Fruit fly (Drosophila melanogaster): Measurements from ENCODE around the gene CG31288.
A peak's percentile ranks its signal among the peaks of the same experiment; 100 is the strongest.

The CG31288 gene

dm6 chr3R:25328540-25328939, 29.2 kb upstream of the CG31288 start:
- TF ChIP-seq CG12605 (GFP tag; IDR thresholded peaks at IDR 0.05) (0 out of 2 replicates have a peak, but pooled peaks have one; percentile 27), Ets98B (GFP tag; IDR thresholded peaks at IDR 0.05) (peak; percentile 47; the same call in 1 of the 2 replicates)

- TF ChIP-seq Pif1B (GFP tag; optimal IDR thresholded peaks at IDR 0.05), result no peak
- no peak for TF ChIP-seq CG8159 (tag; optimal IDR thresholded peaks at IDR 0.05)
- no peak for TF ChIP-seq Pif1A (GFP tag; optimal IDR thresholded peaks at IDR 0.05)
These were observed 23.3 kb upstream of the CG31288 start, which contains the start of gene CG10562 for dm6 chr3R:25322657-25323056. Gene CG10562, minus strand, starts transcription at chr3R:25322757.

- TF ChIP-seq CG14655 (GFP tag; optimal IDR thresholded peaks at IDR 0.05) (no peak), CG17806 (tag; optimal IDR thresholded peaks at IDR 0.05) (no peak), CG12605 (GFP tag; IDR thresholded peaks at IDR 0.05) (no peak), rn (GFP tag; IDR thresholded peaks at IDR 0.05) (no peak), CG4496 (GFP tag; IDR thresholded peaks at IDR 0.05) (no peak), Snoo (tag; optimal IDR thresholded peaks at IDR 0.05) (no peak), CG10348 (GFP tag; IDR thresholded peaks at IDR 0.05) (no peak), Pif1A (GFP tag; optimal IDR thresholded peaks at IDR 0.05) (no peak), CG34367 (tag; optimal IDR thresholded peaks at IDR 0.05) (no peak), CG8159 (tag; optimal IDR thresholded peaks at IDR 0.05) (no peak), Ets98B (GFP tag; IDR thresholded peaks at IDR 0.05) (no peak), D1 (tag; optimal IDR thresholded peaks at IDR 0.05) (no peak), EcR (GFP tag; optimal IDR thresholded peaks at IDR 0.05) (no peak), CG9948 (tag; optimal IDR thresholded peaks at IDR 0.05) (no peak)
These were observed 22.3 kb upstream of the CG31288 start for dm6 chr3R:25321681-25322080.

- TF ChIP-seq CG15710 (tag; optimal IDR thresholded peaks at IDR 0.05), result no peak
- TF ChIP-seq D1 (tag; optimal IDR thresholded peaks at IDR 0.05), result no peak
- no peak for TF ChIP-seq Snoo (tag; optimal IDR thresholded peaks at IDR 0.05)
- TF ChIP-seq CG8159 (tag; optimal IDR thresholded peaks at IDR 0.05), result no peak
- TF ChIP-seq CG13204 (GFP tag; optimal IDR thresholded peaks at IDR 0.05), result no peak
- TF ChIP-seq Ets98B (GFP tag; IDR thresholded peaks at IDR 0.05), result no peak
- TF ChIP-seq CG4496 (GFP tag; IDR thresholded peaks at IDR 0.05), result no peak
- TF ChIP-seq CG12605 (GFP tag; IDR thresholded peaks at IDR 0.05), result no peak
These were observed 21.5 kb upstream of the CG31288 start for dm6 chr3R:25320898-25321297.

dm6 chr3R:25320051-25320705, 20.8 kb upstream of the CG31288 start, which contains the start of gene CG10560:
Gene CG10560, minus strand, starts transcription at chr3R:25320101.
- TF ChIP-seq CG34367 (tag; optimal IDR thresholded peaks at IDR 0.05) (no peak), Pif1B (GFP tag; optimal IDR thresholded peaks at IDR 0.05) (no peak), Snoo (tag; optimal IDR thresholded peaks at IDR 0.05) (no peak), rn (GFP tag; IDR thresholded peaks at IDR 0.05) (no peak), CG4496 (GFP tag; IDR thresholded peaks at IDR 0.05) (no peak), CG9948 (tag; optimal IDR thresholded peaks at IDR 0.05) (no peak), gl (tag; optimal IDR thresholded peaks at IDR 0.05) (no peak), Ets98B (GFP tag; IDR thresholded peaks at IDR 0.05) (no peak)

dm6 chr3R:25318011-25318410, 18.7 kb upstream of the CG31288 start, which contains the start of gene CG10553:
Gene CG10553, minus strand, starts transcription at chr3R:25318111.
- no peak for TF ChIP-seq CG4496 (GFP tag; IDR thresholded peaks at IDR 0.05)
- TF ChIP-seq CG17806 (tag; optimal IDR thresholded peaks at IDR 0.05), result no peak
- TF ChIP-seq D1 (tag; optimal IDR thresholded peaks at IDR 0.05), result no peak
- no peak for TF ChIP-seq CG10348 (GFP tag; IDR thresholded peaks at IDR 0.05)
- TF ChIP-seq CG13204 (GFP tag; optimal IDR thresholded peaks at IDR 0.05), result no peak
- TF ChIP-seq CG12605 (GFP tag; IDR thresholded peaks at IDR 0.05), result no peak
- no peak for TF ChIP-seq fd96Ca (GFP tag; IDR thresholded peaks at IDR 0.05)
- no peak for TF ChIP-seq CG8159 (tag; optimal IDR thresholded peaks at IDR 0.05)
- TF ChIP-seq CG32121 (GFP tag; IDR thresholded peaks at IDR 0.05), result no peak
- TF ChIP-seq EcR (GFP tag; optimal IDR thresholded peaks at IDR 0.05), result no peak
- TF ChIP-seq rn (GFP tag; IDR thresholded peaks at IDR 0.05), result no peak
- no peak for TF ChIP-seq CG8301 (tag; optimal IDR thresholded peaks at IDR 0.05)
- no peak for TF ChIP-seq CG14655 (GFP tag; optimal IDR thresholded peaks at IDR 0.05)
- TF ChIP-seq gl (tag; optimal IDR thresholded peaks at IDR 0.05), result no peak
- no peak for TF ChIP-seq Snoo (tag; optimal IDR thresholded peaks at IDR 0.05)
- no peak for TF ChIP-seq Pif1A (GFP tag; optimal IDR thresholded peaks at IDR 0.05)
- TF ChIP-seq CG15710 (tag; optimal IDR thresholded peaks at IDR 0.05), result no peak
- no peak for TF ChIP-seq Ets98B (GFP tag; IDR thresholded peaks at IDR 0.05)

dm6 chr3R:25316016-25316415, 16.7 kb upstream of the CG31288 start, which contains the start of gene CG10559:
Gene CG10559, minus strand, starts transcription at chr3R:25316116.
- no peak for TF ChIP-seq EcR (GFP tag; optimal IDR thresholded peaks at IDR 0.05)
- TF ChIP-seq CG8301 (tag; optimal IDR thresholded peaks at IDR 0.05), result no peak
- no peak for TF ChIP-seq CG15710 (tag; optimal IDR thresholded peaks at IDR 0.05)
- TF ChIP-seq CG13204 (GFP tag; optimal IDR thresholded peaks at IDR 0.05), result no peak
- no peak for TF ChIP-seq CG32121 (GFP tag; IDR thresholded peaks at IDR 0.05)
- TF ChIP-seq D1 (tag; optimal IDR thresholded peaks at IDR 0.05), result no peak
- no peak for TF ChIP-seq CG4496 (GFP tag; IDR thresholded peaks at IDR 0.05)
- no peak for TF ChIP-seq CG9948 (tag; optimal IDR thresholded peaks at IDR 0.05)
- no peak for TF ChIP-seq Pif1A (GFP tag; optimal IDR thresholded peaks at IDR 0.05)
- no peak for TF ChIP-seq Ets98B (GFP tag; IDR thresholded peaks at IDR 0.05)

Measured in whole organism, pupa.